Worm (Caenorhabditis elegans) whole organism, midembryonic: ENCODE measurements around the gene cyp-13A6.

Experiments
- cog-1 ChIP-seq: sonication (generic microtip); optimal IDR thresholded peaks from 2 replicates; lab custom pipeline; 2016; ENCODE audit warnings: missing genetic modification characterization, missing compliant biosample characterization
- flt-1 ChIP-seq: fragments of 200-800 bp; sonication (Bioruptor generic); IDR thresholded peaks from 2 replicates; pipeline ENCODE4 v1.3.6; 2022; ENCODE audit warnings: missing genetic modification characterization, missing compliant biosample characterization
- klf-2 ChIP-seq: fragments of 200-800 bp; sonication (Bioruptor generic); conservative IDR thresholded peaks from 2 replicates; pipeline ENCODE4 v1.3.6; 2022; ENCODE audit warnings: missing genetic modification reagents, missing genetic modification characterization, missing compliant biosample characterization
- med-1 ChIP-seq: sonication (generic microtip); optimal IDR thresholded peaks from 2 replicates; lab custom pipeline; 2017; ENCODE audit warnings: missing genetic modification characterization, mild to moderate bottlenecking, missing compliant biosample characterization, antibody characterized with exemption, missing genetic modification reagents; ENCODE audit not compliant: insufficient read depth
- ref-1 ChIP-seq: fragments of 200-800 bp; sonication (Bioruptor generic); conservative IDR thresholded peaks from 2 replicates; pipeline ENCODE4 v1.3.6; 2022; ENCODE audit warnings: missing genetic modification reagents, missing genetic modification characterization, missing compliant biosample characterization
- tab-1 ChIP-seq: fragments of 200-800 bp; sonication (Bioruptor generic); IDR thresholded peaks from 2 replicates; pipeline ENCODE4 v1.3.6; 2022; ENCODE audit warnings: missing genetic modification characterization, missing compliant biosample characterization
- ztf-29 ChIP-seq: fragments of 200-800 bp; sonication (Bioruptor generic); IDR thresholded peaks from 2 replicates; pipeline ENCODE4 v1.3.6; 2022; ENCODE audit warnings: missing genetic modification reagents, missing genetic modification characterization, missing compliant biosample characterization

ce11 chrII:9849497-9849896 is 46.9 kb upstream of the cyp-13A6 start, which contains the start of gene old-2:
- no peak for TF ChIP-seq flt-1 (GFP tag; lab: Robert Waterston, UW)
- TF ChIP-seq ztf-29, result no peak
- no peak for TF ChIP-seq med-1 (GFP tag; lab: Kevin White, UChicago)
- TF ChIP-seq tab-1, result no peak
- no peak for TF ChIP-seq ref-1 (GFP tag; lab: Robert Waterston, UW)
- no peak for TF ChIP-seq klf-2 (GFP tag; lab: Robert Waterston, UW)
- TF ChIP-seq cog-1 (tag; lab: Kevin White, UChicago), result no peak
